Fruit fly (Drosophila melanogaster) whole organism: ENCODE results near the gene opm.

Experiments
- CG8478 ChIP-seq: fragments of >200 bp; optimal IDR thresholded peaks from 2 replicates; lab custom pipeline; 2018; ENCODE audit warnings: inconsistent platforms
- psq ChIP-seq: fragments of >200 bp; optimal IDR thresholded peaks from 2 replicates; lab custom pipeline; 2017

DNA sequence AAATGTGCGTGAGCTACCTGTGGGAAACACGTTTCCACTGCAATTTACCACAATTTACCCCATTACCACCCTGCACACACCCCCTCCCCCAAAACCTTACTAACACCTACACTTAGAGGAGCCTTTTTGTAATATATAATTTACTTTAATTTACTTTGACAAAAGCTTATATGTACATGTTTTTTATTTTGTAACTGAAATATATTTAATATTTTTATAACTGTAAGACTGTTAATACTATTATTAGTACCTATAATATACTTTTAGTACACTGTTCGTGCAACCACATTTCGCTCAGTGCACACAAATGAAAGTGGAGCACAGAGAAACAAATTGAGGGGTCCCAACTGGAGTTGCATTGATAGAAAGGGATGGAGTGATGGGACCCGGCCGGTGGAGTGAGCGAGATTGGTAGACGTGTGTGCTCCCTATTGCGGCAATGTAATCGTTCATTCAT lies 45.2 kb downstream of the opm start:
- TF ChIP-seq psq (lab: Kevin White, UChicago), result no peak
- no peak for TF ChIP-seq CG8478 (lab: Kevin White, UChicago)
